Worm (Caenorhabditis elegans): Measurements from ENCODE around the gene mltn-9.

ce11 chrII:14608508-14608907 lies 7.3 kb upstream of the mltn-9 start:
- TF ChIP-seq pes-1 (GFP tag; IDR thresholded peaks at IDR 0.05) = no peak
- no peak for TF ChIP-seq ama-1 (optimal IDR thresholded peaks at IDR 0.05)
- TF ChIP-seq ets-7 (tag; optimal IDR thresholded peaks at IDR 0.05) = no peak
- no peak for TF ChIP-seq ceh-13 (GFP tag; optimal IDR thresholded peaks at IDR 0.05)
- no peak for TF ChIP-seq hmbx-1 (tag; optimal IDR thresholded peaks at IDR 0.05)
- TF ChIP-seq flt-1 (GFP tag; IDR thresholded peaks at IDR 0.05) = no peak
- TF ChIP-seq tbx-37 (GFP tag; conservative IDR thresholded peaks at IDR 0.05) = no peak
- no peak for TF ChIP-seq hnd-1 (tag; optimal IDR thresholded peaks at IDR 0.05)
- TF ChIP-seq aly-1 (tag; optimal IDR thresholded peaks at IDR 0.05) = no peak
- no peak for TF ChIP-seq tra-4 (tag; optimal IDR thresholded peaks at IDR 0.05)
- TF ChIP-seq hmg-4 (GFP tag; optimal IDR thresholded peaks at IDR 0.05) = no peak
- no peak for TF ChIP-seq tbx-11 (GFP tag; IDR thresholded peaks at IDR 0.05)
- no peak for TF ChIP-seq ceh-36 (tag; optimal IDR thresholded peaks at IDR 0.05)
- TF ChIP-seq F13C5.2 (tag; optimal IDR thresholded peaks at IDR 0.05) = no peak
